Fruit fly (Drosophila melanogaster): ENCODE data around the gene JYalpha.

Gene JYalpha

dm6 chr4:43179-43935, 42.7 kb downstream of the JYalpha start, which contains the start of gene PlexB (continued):
- TF ChIP-seq en (GFP tag; optimal IDR thresholded peaks at IDR 0.05): no peak
- TF ChIP-seq vfl (GFP tag; optimal IDR thresholded peaks at IDR 0.05): no peak
- no peak for TF ChIP-seq tin (GFP tag; optimal IDR thresholded peaks at IDR 0.05)
- TF ChIP-seq CG11085 (GFP tag; IDR thresholded peaks at IDR 0.05): no peak
- no peak for TF ChIP-seq CG6689 (GFP tag; IDR thresholded peaks at IDR 0.05)
- TF ChIP-seq CG10959 (GFP tag; IDR thresholded peaks at IDR 0.05): no peak
- no peak for TF ChIP-seq CG10147 (GFP tag; optimal IDR thresholded peaks at IDR 0.05)
- TF ChIP-seq CG7963 (GFP tag; IDR thresholded peaks at IDR 0.05; ENCODE audit: partially characterized antibody): peak; percentile 83
- TF ChIP-seq CG16815 (GFP tag; optimal IDR thresholded peaks at IDR 0.05): no peak
- no peak for TF ChIP-seq CG13424 (tag; optimal IDR thresholded peaks at IDR 0.05)
- TF ChIP-seq HLH4C (GFP tag; IDR thresholded peaks at IDR 0.05; ENCODE audit: partially characterized antibody): peak; percentile 73
- TF ChIP-seq CG15479 (GFP tag; optimal IDR thresholded peaks at IDR 0.05): no peak
- no peak for TF ChIP-seq CG10979 (tag; optimal IDR thresholded peaks at IDR 0.05)
- TF ChIP-seq Nf-YC (tag; optimal IDR thresholded peaks at IDR 0.05): no peak
- no peak; the same call in 1 of the 2 replicates for TF ChIP-seq Dref (GFP tag; IDR thresholded peaks at IDR 0.05)
- no peak for TF ChIP-seq stc (GFP tag; IDR thresholded peaks at IDR 0.05)
- TF ChIP-seq nerfin-1 (tag; optimal IDR thresholded peaks at IDR 0.05): no peak
- no peak for TF ChIP-seq bab2 (GFP tag; optimal IDR thresholded peaks at IDR 0.05)
- TF ChIP-seq btn (GFP tag; optimal IDR thresholded peaks at IDR 0.05): no peak
- no peak for TF ChIP-seq ttk (GFP tag; IDR thresholded peaks at IDR 0.05)
- peak; percentile 58 for TF ChIP-seq CG8924 (tag; optimal IDR thresholded peaks at IDR 0.05)
- TF ChIP-seq CG11723 (GFP tag; optimal IDR thresholded peaks at IDR 0.05): peak; percentile 97
- TF ChIP-seq prd (optimal IDR thresholded peaks at IDR 0.05): no peak
- no peak for TF ChIP-seq prd (GFP tag; IDR thresholded peaks at IDR 0.05)
- peak; percentile 94 for TF ChIP-seq row (GFP tag; IDR thresholded peaks at IDR 0.05)
- peak; percentile 76 for TF ChIP-seq CG14860 (GFP tag; IDR thresholded peaks at IDR 0.05; ENCODE audit: partially characterized antibody)
- no peak; the same call in 2 of the 3 replicates for TF ChIP-seq zen2 (GFP tag; IDR thresholded peaks at IDR 0.05; ENCODE audit: partially characterized antibody)
- TF ChIP-seq gro (GFP tag; optimal IDR thresholded peaks at IDR 0.05): no peak
- no peak for TF ChIP-seq dimm (GFP tag; IDR thresholded peaks at IDR 0.05)
- TF ChIP-seq Hr39 (optimal IDR thresholded peaks at IDR 0.05): no peak
- TF ChIP-seq CG4617 (GFP tag; optimal IDR thresholded peaks at IDR 0.05; ENCODE audit: borderline replicate concordance): peak; percentile 87
- no peak for TF ChIP-seq CG3726 (GFP tag; IDR thresholded peaks at IDR 0.05)
- no peak for TF ChIP-seq CG6765 (GFP tag; optimal IDR thresholded peaks at IDR 0.05)
- TF ChIP-seq CG7372 (GFP tag; IDR thresholded peaks at IDR 0.05): no peak
- peak; percentile 88 for TF ChIP-seq CG2199 (GFP tag; IDR thresholded peaks at IDR 0.05)
- peak; percentile 57 for TF ChIP-seq phol (tag; optimal IDR thresholded peaks at IDR 0.05)
- 0 out of 3 replicates have a peak, but pooled peaks have one; percentile 11 for TF ChIP-seq B-H1 (GFP tag; IDR thresholded peaks at IDR 0.05)
- peak; percentile 15 for TF ChIP-seq CG13775 (GFP tag; optimal IDR thresholded peaks at IDR 0.05)
- no peak for TF ChIP-seq fru (optimal IDR thresholded peaks at IDR 0.05)
- TF ChIP-seq lilli (GFP tag; optimal IDR thresholded peaks at IDR 0.05): peak; percentile 1
- peak; percentile 72 for TF ChIP-seq CG10431 (GFP tag; optimal IDR thresholded peaks at IDR 0.05)
- peak; percentile 74 for TF ChIP-seq tna (GFP tag; IDR thresholded peaks at IDR 0.05; ENCODE audit: partially characterized antibody)
- TF ChIP-seq gsb (GFP tag; IDR thresholded peaks at IDR 0.05): no peak
- no peak for TF ChIP-seq CG10654 (GFP tag; optimal IDR thresholded peaks at IDR 0.05)
- no peak for TF ChIP-seq Awh (GFP tag; IDR thresholded peaks at IDR 0.05)
- TF ChIP-seq Neu2 (GFP tag; optimal IDR thresholded peaks at IDR 0.05; ENCODE audit: borderline replicate concordance): no peak
- no peak for TF ChIP-seq CG6272 (GFP tag; IDR thresholded peaks at IDR 0.05)
- peak; percentile 49 for TF ChIP-seq zfh2 (GFP tag; optimal IDR thresholded peaks at IDR 0.05)
- TF ChIP-seq CG12104 (GFP tag; optimal IDR thresholded peaks at IDR 0.05): no peak
- TF ChIP-seq CG14050 (GFP tag; IDR thresholded peaks at IDR 0.05): no peak
- TF ChIP-seq Six4 (GFP tag; optimal IDR thresholded peaks at IDR 0.05): no peak

Data from whole organism, embryonic.